Worm (Caenorhabditis elegans) whole organism, mixed stage, embryonic: ENCODE measurements around the gene fbxb-98.

Source experiments
- mab-5 ChIP-seq: fragments of 150-350 bp; optimal IDR thresholded peaks from 2 replicates; lab custom pipeline; 2014; ENCODE audit warnings: missing biosample characterization, missing genetic modification characterization
- snpc-4 ChIP-seq: fragments of 150-350 bp; optimal IDR thresholded peaks from 2 replicates; lab custom pipeline; 2014; ENCODE audit warnings: missing biosample characterization, missing genetic modification characterization

ce11 chrII:1851716-1852115 is 10.7 kb upstream of the fbxb-98 start:
- TF ChIP-seq mab-5 (tag; lab: Kevin White, UChicago) (no peak), snpc-4 (no peak)
